Fruit fly (Drosophila melanogaster): ENCODE results near the gene CG12121.

The CG12121 gene

dm6 chrX:9232199-9232598 lies at the start of gene CG12121 (continued):
- TF ChIP-seq CG9797 (GFP tag; optimal IDR thresholded peaks at IDR 0.05): peak; percentile 42
- peak; percentile 56; the same call in 2 of the 3 replicates for TF ChIP-seq CG14860 (GFP tag; IDR thresholded peaks at IDR 0.05; ENCODE audit: partially characterized antibody)
- TF ChIP-seq CG17328 (GFP tag; IDR thresholded peaks at IDR 0.05): no peak
- TF ChIP-seq chinmo (GFP tag; IDR thresholded peaks at IDR 0.05; ENCODE audit: partially characterized antibody): peak; percentile 75; the same call in 1 of the 4 replicates
- TF ChIP-seq zen2 (GFP tag; IDR thresholded peaks at IDR 0.05; ENCODE audit: partially characterized antibody): peak; percentile 70
- TF ChIP-seq CG6791 (GFP tag; IDR thresholded peaks at IDR 0.05; ENCODE audit: partially characterized antibody): peak; percentile 80
- TF ChIP-seq MBD-R2 (GFP tag; IDR thresholded peaks at IDR 0.05): peak; percentile 59
- peak; percentile 57 for TF ChIP-seq gfzf (GFP tag; optimal IDR thresholded peaks at IDR 0.05)
- no peak for TF ChIP-seq CG12155 (GFP tag; optimal IDR thresholded peaks at IDR 0.05)
- peak; percentile 72 for TF ChIP-seq CG7963 (GFP tag; IDR thresholded peaks at IDR 0.05; ENCODE audit: partially characterized antibody)
- peak; percentile 58 for TF ChIP-seq Doc3 (GFP tag; IDR thresholded peaks at IDR 0.05; ENCODE audit: partially characterized antibody)
- peak; percentile 72 for TF ChIP-seq nerfin-2 (GFP tag; IDR thresholded peaks at IDR 0.05; ENCODE audit: partially characterized antibody)
- no peak for TF ChIP-seq CG13894 (tag; optimal IDR thresholded peaks at IDR 0.05)
- peak; percentile 6 for TF ChIP-seq HmgZ (tag; optimal IDR thresholded peaks at IDR 0.05)
- TF ChIP-seq dan (GFP tag; IDR thresholded peaks at IDR 0.05): no peak
- TF ChIP-seq fd96Cb (tag; optimal IDR thresholded peaks at IDR 0.05): no peak
- peak; percentile 39 for TF ChIP-seq YL-1 (GFP tag; optimal IDR thresholded peaks at IDR 0.05)
- peak; percentile 66 for TF ChIP-seq BEAF-32 (GFP tag; optimal IDR thresholded peaks at IDR 0.05)
- TF ChIP-seq CG16813 (GFP tag; IDR thresholded peaks at IDR 0.05; ENCODE audit: partially characterized antibody): peak; percentile 59
- peak; percentile 80 for TF ChIP-seq bbx (GFP tag; IDR thresholded peaks at IDR 0.05; ENCODE audit: partially characterized antibody)
- TF ChIP-seq dm (GFP tag; optimal IDR thresholded peaks at IDR 0.05): peak; percentile 11
- peak; percentile 75; the same call in 2 of the 3 replicates for TF ChIP-seq hb (GFP tag; IDR thresholded peaks at IDR 0.05; ENCODE audit: partially characterized antibody)
- peak; percentile 94 for TF ChIP-seq Myb (GFP tag; optimal IDR thresholded peaks at IDR 0.05)
- no peak for TF ChIP-seq CG15269 (tag; optimal IDR thresholded peaks at IDR 0.05)
- TF ChIP-seq HLH4C (GFP tag; IDR thresholded peaks at IDR 0.05; ENCODE audit: partially characterized antibody): peak; percentile 79
- TF ChIP-seq CG3995 (GFP tag; optimal IDR thresholded peaks at IDR 0.05): peak; percentile 20
- TF ChIP-seq Scr (GFP tag; IDR thresholded peaks at IDR 0.05; ENCODE audit: partially characterized antibody): peak; percentile 65
- TF ChIP-seq E2f2 (GFP tag; IDR thresholded peaks at IDR 0.05): peak; percentile 89
- no peak for TF ChIP-seq CG17359 (tag; optimal IDR thresholded peaks at IDR 0.05)
- TF ChIP-seq CG8281 (tag; optimal IDR thresholded peaks at IDR 0.05): no peak
- peak; percentile 63; the same call in 2 of the 3 replicates for TF ChIP-seq Opbp (GFP tag; IDR thresholded peaks at IDR 0.05; ENCODE audit: partially characterized antibody)
- peak; percentile 77 for TF ChIP-seq MESR4 (GFP tag; optimal IDR thresholded peaks at IDR 0.05)
- no peak for TF ChIP-seq CG2202 (tag; optimal IDR thresholded peaks at IDR 0.05)
- TF ChIP-seq Med (GFP tag): peak; percentile 67
- peak; percentile 34 for TF ChIP-seq CG4617 (GFP tag; optimal IDR thresholded peaks at IDR 0.05; ENCODE audit: borderline replicate concordance)

dm6 chrX:9272830-9273507 lies 40.8 kb upstream of the CG12121 start, which contains the start of the genes Cfp1 and Aladin:
Cfp1 (minus strand) TSS chrX:9272960.
Aladin (plus strand) TSS chrX:9273413.
- TF ChIP-seq CG13287 (GFP tag; IDR thresholded peaks at IDR 0.05; ENCODE audit: partially characterized antibody) (peak; percentile 69), knrl (GFP tag; IDR thresholded peaks at IDR 0.05; ENCODE audit: partially characterized antibody) (peak; percentile 64; the same call in 2 of the 3 replicates), Adf1 (GFP tag; IDR thresholded peaks at IDR 0.05) (no peak), seq (GFP tag; IDR thresholded peaks at IDR 0.05) (no peak), yki (optimal IDR thresholded peaks at IDR 0.05) (no peak), CG3838 (GFP tag; optimal IDR thresholded peaks at IDR 0.05) (no peak), sob (GFP tag; IDR thresholded peaks at IDR 0.05) (no peak), eve (GFP tag; optimal IDR thresholded peaks at IDR 0.05) (no peak), CG6254 (GFP tag; optimal IDR thresholded peaks at IDR 0.05) (no peak), CG5245 (GFP tag; optimal IDR thresholded peaks at IDR 0.05) (no peak), p53 (GFP tag; optimal IDR thresholded peaks at IDR 0.05) (no peak), CG16813 (GFP tag; IDR thresholded peaks at IDR 0.05; ENCODE audit: partially characterized antibody) (peak; percentile 59; the same call in 2 of the 3 replicates), Dll (GFP tag; IDR thresholded peaks at IDR 0.05; ENCODE audit: partially characterized antibody) (peak; percentile 70; the same call in 3 of the 4 replicates), CG1602 (GFP tag; optimal IDR thresholded peaks at IDR 0.05) (no peak), Sox102F (GFP tag; optimal IDR thresholded peaks at IDR 0.05) (no peak)

Measured in whole organism, embryonic.